Fruit fly (Drosophila melanogaster): Measurements from ENCODE around the gene ND-B14.5A.
A peak's percentile ranks its signal among the peaks of the same experiment; 100 is the strongest.

Gene ND-B14.5A

dm6 chrX:2158668-2159163 is 13.6 kb upstream of the ND-B14.5A start, which contains the start of gene wapl (continued):
- TF ChIP-seq gt (GFP tag; IDR thresholded peaks at IDR 0.05) = no peak
- TF ChIP-seq Awh (GFP tag; IDR thresholded peaks at IDR 0.05) = no peak
- peak; percentile 94 for TF ChIP-seq E2f2 (GFP tag; IDR thresholded peaks at IDR 0.05)
- TF ChIP-seq CG17328 (GFP tag; IDR thresholded peaks at IDR 0.05) = no peak
- peak; percentile 36 for TF ChIP-seq YL-1 (GFP tag; optimal IDR thresholded peaks at IDR 0.05)
- peak; percentile 76 for TF ChIP-seq CG9932 (GFP tag; IDR thresholded peaks at IDR 0.05)
- TF ChIP-seq Jarid2 (GFP tag; optimal IDR thresholded peaks at IDR 0.05) = no peak
- no peak for TF ChIP-seq ara (GFP tag; IDR thresholded peaks at IDR 0.05)
- peak; percentile 64 for TF ChIP-seq her (GFP tag; optimal IDR thresholded peaks at IDR 0.05)
- no peak for TF ChIP-seq Trl (optimal IDR thresholded peaks at IDR 0.05)
- TF ChIP-seq Trl (GFP tag; optimal IDR thresholded peaks at IDR 0.05) = peak; percentile 22
- TF ChIP-seq corto (GFP tag; optimal IDR thresholded peaks at IDR 0.05) = no peak
- TF ChIP-seq zfh2 (GFP tag; optimal IDR thresholded peaks at IDR 0.05) = no peak
- TF ChIP-seq CG12071 (GFP tag; optimal IDR thresholded peaks at IDR 0.05) = no peak
- TF ChIP-seq Hr51 (GFP tag; optimal IDR thresholded peaks at IDR 0.05) = peak in 1 of 2 experiments; percentile 45
- peak; percentile 92 for TF ChIP-seq HLH4C (GFP tag; IDR thresholded peaks at IDR 0.05; ENCODE audit: partially characterized antibody)
- TF ChIP-seq ATbp (GFP tag; optimal IDR thresholded peaks at IDR 0.05) = no peak
- no peak for TF ChIP-seq Dad (GFP tag; optimal IDR thresholded peaks at IDR 0.05)
- TF ChIP-seq CG4854 (GFP tag; optimal IDR thresholded peaks at IDR 0.05) = no peak
- TF ChIP-seq peb (GFP tag; IDR thresholded peaks at IDR 0.05) = no peak
- no peak for TF ChIP-seq Adf1 (GFP tag; IDR thresholded peaks at IDR 0.05)
- TF ChIP-seq Dek (tag; optimal IDR thresholded peaks at IDR 0.05) = no peak
- no peak for TF ChIP-seq CG6813 (GFP tag; optimal IDR thresholded peaks at IDR 0.05)
- no peak for TF ChIP-seq Hr78 (GFP tag; optimal IDR thresholded peaks at IDR 0.05)
- no peak for TF ChIP-seq CG10431 (GFP tag; optimal IDR thresholded peaks at IDR 0.05)
- peak; percentile 13 for TF ChIP-seq CG30403 (GFP tag; optimal IDR thresholded peaks at IDR 0.05)
- TF ChIP-seq Atf3 (GFP tag; optimal IDR thresholded peaks at IDR 0.05) = no peak
- TF ChIP-seq Dref (GFP tag; IDR thresholded peaks at IDR 0.05) = peak; percentile 96
- TF ChIP-seq CG6791 (GFP tag; IDR thresholded peaks at IDR 0.05; ENCODE audit: partially characterized antibody) = peak; percentile 95
- no peak for TF ChIP-seq Eip74EF (GFP tag; optimal IDR thresholded peaks at IDR 0.05)
- TF ChIP-seq CG7839 (tag; optimal IDR thresholded peaks at IDR 0.05) = no peak
- no peak for TF ChIP-seq CG9215 (GFP tag; IDR thresholded peaks at IDR 0.05)
- TF ChIP-seq Taf1 (GFP tag; IDR thresholded peaks at IDR 0.05) = no peak
- no peak for TF ChIP-seq tio (GFP tag; optimal IDR thresholded peaks at IDR 0.05)
- TF ChIP-seq Tbp (GFP tag; optimal IDR thresholded peaks at IDR 0.05) = no peak
- no peak for TF ChIP-seq shn (GFP tag; optimal IDR thresholded peaks at IDR 0.05)
- TF ChIP-seq CG18262 (tag; optimal IDR thresholded peaks at IDR 0.05) = no peak
- TF ChIP-seq CG4820 (GFP tag; optimal IDR thresholded peaks at IDR 0.05) = no peak
- peak; percentile 22 for TF ChIP-seq pum (GFP tag; optimal IDR thresholded peaks at IDR 0.05)
- no peak for TF ChIP-seq bcd (GFP tag; optimal IDR thresholded peaks at IDR 0.05)
- TF ChIP-seq btn (GFP tag; optimal IDR thresholded peaks at IDR 0.05) = no peak
- TF ChIP-seq H2.0 (GFP tag; IDR thresholded peaks at IDR 0.05) = no peak
- TF ChIP-seq Spps (tag; optimal IDR thresholded peaks at IDR 0.05) = no peak
- peak; percentile 57 for TF ChIP-seq D (optimal IDR thresholded peaks at IDR 0.05)
- no peak for TF ChIP-seq D (GFP tag; optimal IDR thresholded peaks at IDR 0.05)
- peak; percentile 97 for TF ChIP-seq Bgb (GFP tag; IDR thresholded peaks at IDR 0.05; ENCODE audit: partially characterized antibody)
- TF ChIP-seq CG5180 (GFP tag; optimal IDR thresholded peaks at IDR 0.05) = no peak
- no peak for TF ChIP-seq twi (tag; optimal IDR thresholded peaks at IDR 0.05)
- TF ChIP-seq stwl (tag; optimal IDR thresholded peaks at IDR 0.05) = peak; percentile 61
- peak; percentile 58 for TF ChIP-seq CG3995 (GFP tag; optimal IDR thresholded peaks at IDR 0.05)
- TF ChIP-seq tna (GFP tag; IDR thresholded peaks at IDR 0.05; ENCODE audit: partially characterized antibody) = peak; percentile 93
